Worm (Caenorhabditis elegans) whole organism, L1 larva: ENCODE results near the gene asp-13.

Experiments used
- C04F5.9 ChIP-seq: sonication (generic microtip); optimal IDR thresholded peaks from 2 replicates; lab custom pipeline; 2016; ENCODE audit warnings: missing genetic modification characterization, missing compliant biosample characterization
- Y116A8C.19 ChIP-seq: sonication (generic microtip); optimal IDR thresholded peaks from 2 replicates; lab custom pipeline; 2016; ENCODE audit warnings: missing compliant biosample characterization, missing genetic modification characterization, borderline replicate concordance
- ama-1 ChIP-seq: fragments of 150-350 bp; optimal IDR thresholded peaks from 2 replicates; lab custom pipeline; 2014
- blmp-1 ChIP-seq: fragments of 150-350 bp; optimal IDR thresholded peaks from 2 replicates; lab custom pipeline; 2014; ENCODE audit warnings: missing biosample characterization, missing genetic modification characterization
- ceh-63 ChIP-seq: fragments of 200-800 bp; sonication (Bioruptor generic); optimal IDR thresholded peaks from 2 replicates; lab custom pipeline; 2018; ENCODE audit warnings: mild to moderate bottlenecking, missing genetic modification characterization, missing compliant biosample characterization
- ceh-8 ChIP-seq: fragments of 200-800 bp; sonication (Bioruptor generic); optimal IDR thresholded peaks from 2 replicates; lab custom pipeline; 2018; ENCODE audit warnings: mild to moderate bottlenecking, missing genetic modification characterization, moderate library complexity, missing compliant biosample characterization
- ceh-88 ChIP-seq: fragments of 200-800 bp; sonication (Bioruptor generic); IDR thresholded peaks from 2 replicates; pipeline ENCODE4 v1.3.6; 2022; ENCODE audit warnings: missing genetic modification characterization, missing compliant biosample characterization
- ceh-90 ChIP-seq: sonication (generic microtip); optimal IDR thresholded peaks from 2 replicates; lab custom pipeline; 2016; ENCODE audit warnings: missing genetic modification characterization, missing compliant biosample characterization
- ces-1 ChIP-seq: fragments of 150-350 bp; optimal IDR thresholded peaks from 2 replicates; lab custom pipeline; 2014; ENCODE audit warnings: missing biosample characterization, missing genetic modification reagents, missing genetic modification characterization
- dpl-1 ChIP-seq, 3 experiments: fragments of 150-350 bp in 2 of 3; sonication (generic microtip) in 1 of 3; optimal IDR thresholded peaks; 2 replicates each; lab custom pipeline; 2014 to 2017; ENCODE audit warnings: missing biosample characterization in 3 of 3, missing genetic modification characterization in 3 of 3, missing genetic modification reagents in 3 of 3
- dsc-1 ChIP-seq: sonication (generic microtip); optimal IDR thresholded peaks from 2 replicates; lab custom pipeline; 2016; ENCODE audit warnings: mild to moderate bottlenecking, missing genetic modification characterization, missing compliant biosample characterization
- efl-1 ChIP-seq, 4 experiments: fragments of 150-350 bp; optimal IDR thresholded peaks in 3 of 4; peaks in 1 of 4; 1 replicate in 1 of 4; 2 replicates in 3 of 4; lab custom pipeline; 2014; ENCODE audit warnings: missing biosample characterization in 2 of 4, missing genetic modification characterization in 2 of 4, missing genetic modification reagents in 2 of 4
- egl-27 ChIP-seq, 2 experiments: fragments of 150-350 bp in 1 of 2; sonication (generic microtip); optimal IDR thresholded peaks; 3 replicates each; lab custom pipeline; 2017 to 2018; ENCODE audit warnings: missing biosample characterization in 2 of 2, missing genetic modification characterization in 2 of 2, missing genetic modification reagents in 2 of 2
- elt-2 ChIP-seq: sonication (generic microtip); optimal IDR thresholded peaks from 2 replicates; lab custom pipeline; 2016; ENCODE audit warnings: missing genetic modification characterization, mild to moderate bottlenecking, inconsistent platforms, missing compliant biosample characterization, missing genetic modification reagents
- ets-5 ChIP-seq: fragments of 200-800 bp; sonication (Bioruptor generic); IDR thresholded peaks from 2 replicates; pipeline ENCODE4 v1.3.6; 2022; ENCODE audit warnings: missing genetic modification characterization, missing compliant biosample characterization
- fkh-4 ChIP-seq: sonication (generic microtip); optimal IDR thresholded peaks from 2 replicates; lab custom pipeline; 2016; ENCODE audit warnings: missing compliant biosample characterization, missing genetic modification characterization, borderline replicate concordance
- grh-1 ChIP-seq: fragments of 200-800 bp; sonication (Bioruptor generic); IDR thresholded peaks from 2 replicates; pipeline ENCODE4 v1.3.6; 2022; ENCODE audit warnings: missing genetic modification reagents, missing genetic modification characterization, missing compliant biosample characterization
- hpl-2 ChIP-seq: fragments of 150-350 bp; optimal IDR thresholded peaks from 2 replicates; lab custom pipeline; 2014; ENCODE audit warnings: missing biosample characterization, missing genetic modification reagents, missing genetic modification characterization
- irx-1 ChIP-seq: sonication (generic microtip); optimal IDR thresholded peaks from 2 replicates; lab custom pipeline; 2016; ENCODE audit warnings: missing genetic modification characterization, missing compliant biosample characterization
- isw-1 ChIP-seq: fragments of 200-800 bp; sonication (Bioruptor generic); IDR thresholded peaks from 2 replicates; pipeline ENCODE4 v1.3.6; 2022; ENCODE audit warnings: missing genetic modification characterization, missing compliant biosample characterization
- jun-1 ChIP-seq: fragments of 150-350 bp; optimal IDR thresholded peaks from 2 replicates; lab custom pipeline; 2014; ENCODE audit warnings: missing biosample characterization, missing genetic modification reagents, missing genetic modification characterization
- lin-13 ChIP-seq: fragments of 150-350 bp; optimal IDR thresholded peaks from 2 replicates; lab custom pipeline; 2014; ENCODE audit warnings: missing biosample characterization, missing genetic modification reagents, missing genetic modification characterization
- lin-14 ChIP-seq: fragments of 200-800 bp; sonication (Bioruptor generic); optimal IDR thresholded peaks from 2 replicates; lab custom pipeline; 2018; ENCODE audit warnings: mild to moderate bottlenecking, missing genetic modification characterization, moderate library complexity, missing compliant biosample characterization
- lin-35 ChIP-seq, 2 experiments: fragments of 150-350 bp; optimal IDR thresholded peaks; 2 replicates each; lab custom pipeline; 2014; ENCODE audit warnings: missing biosample characterization in 2 of 2, missing genetic modification characterization in 2 of 2, missing genetic modification reagents in 2 of 2
- lin-39 ChIP-seq: fragments of 150-350 bp; optimal IDR thresholded peaks from 2 replicates; lab custom pipeline; 2014; ENCODE audit warnings: missing biosample characterization, missing genetic modification reagents, missing genetic modification characterization
- mab-9 ChIP-seq: fragments of 200-800 bp; sonication (Bioruptor generic); IDR thresholded peaks from 2 replicates; pipeline ENCODE4 v1.3.6; 2022; ENCODE audit warnings: missing genetic modification reagents, missing genetic modification characterization, missing compliant biosample characterization
- nhr-11 ChIP-seq: fragments of 150-350 bp; optimal IDR thresholded peaks from 2 replicates; lab custom pipeline; 2014; ENCODE audit warnings: missing biosample characterization, missing genetic modification characterization
- nhr-19 ChIP-seq: fragments of 200-800 bp; sonication (Bioruptor generic); conservative IDR thresholded peaks from 2 replicates; pipeline ENCODE4 v1.3.6; 2022; ENCODE audit warnings: missing genetic modification characterization, missing compliant biosample characterization
- nhr-20 ChIP-seq: sonication (generic microtip); optimal IDR thresholded peaks from 2 replicates; lab custom pipeline; 2016; ENCODE audit warnings: mild to moderate bottlenecking, missing genetic modification characterization, missing compliant biosample characterization
- nhr-237 ChIP-seq: fragments of 150-350 bp; optimal IDR thresholded peaks from 2 replicates; lab custom pipeline; 2014; ENCODE audit warnings: missing biosample characterization, missing genetic modification characterization
- nhr-77 ChIP-seq: fragments of 150-350 bp; optimal IDR thresholded peaks from 2 replicates; lab custom pipeline; 2014; ENCODE audit warnings: missing biosample characterization, missing genetic modification characterization
- pqm-1 ChIP-seq: sonication (generic microtip); optimal IDR thresholded peaks from 3 replicates; lab custom pipeline; 2017; ENCODE audit warnings: missing biosample characterization, missing genetic modification characterization
- rnt-1 ChIP-seq: sonication (generic microtip); optimal IDR thresholded peaks from 2 replicates; lab custom pipeline; 2016; ENCODE audit warnings: mild to moderate bottlenecking, missing genetic modification characterization, moderate library complexity, missing compliant biosample characterization
- skn-1 ChIP-seq: fragments of 150-350 bp; optimal IDR thresholded peaks from 2 replicates; lab custom pipeline; 2014; ENCODE audit warnings: missing biosample characterization, missing genetic modification characterization
- snpc-4 ChIP-seq: fragments of 150-350 bp; optimal IDR thresholded peaks from 2 replicates; lab custom pipeline; 2014; ENCODE audit warnings: missing biosample characterization, missing genetic modification characterization
- sptf-1 ChIP-seq: fragments of 150-350 bp; optimal IDR thresholded peaks from 2 replicates; lab custom pipeline; 2014; ENCODE audit warnings: missing biosample characterization, missing genetic modification characterization
- sup-37 ChIP-seq: fragments of 200-800 bp; sonication (Bioruptor generic); optimal IDR thresholded peaks from 2 replicates; lab custom pipeline; 2018; ENCODE audit warnings: mild to moderate bottlenecking, missing genetic modification characterization, missing compliant biosample characterization
- swsn-7 ChIP-seq: sonication (generic microtip); optimal IDR thresholded peaks from 2 replicates; lab custom pipeline; 2016; ENCODE audit warnings: missing genetic modification characterization, missing compliant biosample characterization
- tbx-2 ChIP-seq: sonication (generic microtip); optimal IDR thresholded peaks from 2 replicates; lab custom pipeline; 2016; ENCODE audit warnings: missing genetic modification characterization, missing compliant biosample characterization
- tlp-1 ChIP-seq: fragments of 150-350 bp; optimal IDR thresholded peaks from 2 replicates; lab custom pipeline; 2014; ENCODE audit warnings: missing biosample characterization, missing genetic modification characterization
- unc-130 ChIP-seq: fragments of 150-350 bp; optimal IDR thresholded peaks from 2 replicates; lab custom pipeline; 2017; ENCODE audit warnings: missing biosample characterization, missing genetic modification characterization, inconsistent platforms
- unc-30 ChIP-seq: sonication (generic microtip); optimal IDR thresholded peaks from 2 replicates; lab custom pipeline; 2017; ENCODE audit warnings: missing biosample characterization, missing genetic modification characterization
- unc-86 ChIP-seq: sonication (generic microtip); optimal IDR thresholded peaks from 2 replicates; lab custom pipeline; 2016; ENCODE audit warnings: missing genetic modification characterization, missing compliant biosample characterization
- unc-98 ChIP-seq: fragments of 200-800 bp; sonication (Bioruptor generic); IDR thresholded peaks from 2 replicates; pipeline ENCODE4 v1.3.6; 2022; ENCODE audit warnings: missing genetic modification characterization, missing compliant biosample characterization
- xbp-1 ChIP-seq: sonication (generic microtip); optimal IDR thresholded peaks from 2 replicates; lab custom pipeline; 2016; ENCODE audit warnings: missing genetic modification characterization, missing compliant biosample characterization

Gene asp-13

DNA sequence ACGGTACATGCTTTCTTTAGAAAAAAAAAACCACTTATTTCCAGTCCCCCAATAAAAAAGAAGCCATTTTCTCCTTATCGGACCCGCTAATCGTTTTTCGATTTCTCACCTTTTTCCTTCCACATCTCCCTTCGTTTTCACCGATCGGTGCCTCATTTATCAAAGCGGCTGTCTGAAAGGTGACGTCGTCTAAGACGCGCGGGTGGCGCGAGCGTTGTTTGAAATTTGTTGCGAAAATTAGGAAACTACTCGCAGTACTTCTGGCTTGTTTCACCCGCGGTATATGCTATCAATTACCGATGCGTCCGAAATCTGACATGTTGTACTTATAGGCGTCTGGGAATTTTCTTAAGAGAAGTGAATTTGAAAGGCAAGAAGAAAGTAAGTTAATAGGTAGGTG lies 9.2 kb upstream of the asp-13 start (continued):
- TF ChIP-seq C04F5.9 (tag; lab: Kevin White, UChicago) (no peak), egl-27 (tag; optimal IDR thresholded peaks at IDR 0.05; lab: Kevin White, UChicago) (no peak), rnt-1 (peak; percentile 38), unc-130 (tag; lab: Kevin White, UChicago) (no peak), Y116A8C.19 (tag; lab: Kevin White, UChicago) (no peak), pqm-1 (tag; lab: Kevin White, UChicago) (no peak), isw-1 (GFP tag; lab: Robert Waterston, UW) (no peak), ceh-88 (no peak), lin-35 (GFP tag; optimal IDR thresholded peaks at IDR 0.05; lab: Kevin White, UChicago) (no peak), grh-1 (GFP tag; lab: Robert Waterston, UW) (0 out of 2 replicates have a peak, but pooled peaks have one; percentile 6), ceh-8 (GFP tag; lab: Kevin White, UChicago) (no peak), skn-1 (tag; lab: Kevin White, UChicago) (no peak), ces-1 (no peak), ceh-63 (GFP tag; lab: Kevin White, UChicago) (no peak), dsc-1 (no peak), xbp-1 (tag; lab: Kevin White, UChicago) (peak; percentile 54), ceh-90 (tag; lab: Kevin White, UChicago) (no peak), unc-30 (tag; lab: Kevin White, UChicago) (no peak), blmp-1 (tag; lab: Kevin White, UChicago) (peak; percentile 82), dpl-1 (GFP tag; optimal IDR thresholded peaks at IDR 0.05; lab: Kevin White, UChicago) (no peak), nhr-237 (tag; lab: Kevin White, UChicago) (no peak), swsn-7 (tag; lab: Kevin White, UChicago) (no peak), nhr-19 (GFP tag; lab: Robert Waterston, UW) (no peak), snpc-4 (tag; lab: Kevin White, UChicago) (no peak), fkh-4 (tag; lab: Kevin White, UChicago) (no peak), tbx-2 (tag; lab: Kevin White, UChicago) (no peak), unc-86 (tag; lab: Kevin White, UChicago) (no peak), irx-1 (tag; lab: Kevin White, UChicago) (peak; percentile 23), hpl-2 (no peak), mab-9 (no peak)

DNA sequence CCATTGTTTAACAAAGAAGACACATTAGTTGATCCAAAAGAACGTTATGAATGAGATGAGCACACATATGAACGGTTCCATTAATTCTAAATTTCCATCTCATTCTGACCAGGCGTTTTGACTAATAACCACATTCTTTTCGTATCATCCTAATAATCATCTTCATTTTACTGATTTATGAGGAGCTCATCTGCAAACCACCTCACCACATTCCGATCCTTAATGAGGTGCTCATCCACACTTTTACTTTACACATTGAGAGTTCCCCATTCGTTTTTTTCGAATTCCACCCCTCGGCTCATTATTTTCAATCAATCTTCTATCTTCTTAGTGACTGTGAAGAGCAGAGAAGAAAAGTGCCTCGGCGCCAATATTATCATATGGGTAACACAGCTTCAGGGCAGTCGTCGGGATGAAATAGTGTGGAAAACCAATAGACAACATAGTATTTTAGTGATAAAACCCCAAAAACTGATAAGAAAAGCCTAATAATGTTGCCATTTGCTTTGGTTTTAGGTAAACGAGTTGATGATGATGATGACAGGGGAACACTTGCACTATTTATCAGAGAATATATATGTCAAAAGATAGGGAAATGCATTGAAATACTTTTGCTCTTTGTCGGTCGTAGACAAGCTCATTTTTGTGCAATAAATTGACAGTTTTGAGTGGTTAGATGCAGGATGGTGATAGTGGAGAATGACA lies 8.2 kb upstream of the asp-13 start:
- TF ChIP-seq nhr-20 (peak; percentile 17), tlp-1 (tag; lab: Kevin White, UChicago) (peak; percentile 71), lin-14 (GFP tag; lab: Kevin White, UChicago) (peak; percentile 41), elt-2 (tag; lab: Kevin White, UChicago) (peak; percentile 98), lin-35 (GFP tag; optimal IDR thresholded peaks at IDR 0.05; lab: Kevin White, UChicago) (peak in 1 of 2 experiments; percentile 32), nhr-11 (tag; lab: Kevin White, UChicago) (no peak), ceh-90 (tag; lab: Kevin White, UChicago) (no peak), efl-1 (optimal IDR thresholded peaks at IDR 0.05; lab: Kevin White, UChicago) (no peak), efl-1 (GFP tag; optimal IDR thresholded peaks at IDR 0.05 in 1 of 2; lab: Kevin White, UChicago) (peak in 1 of 2 experiments; percentile 72), jun-1 (tag; lab: Kevin White, UChicago) (peak; percentile 58)
- TF ChIP-seq, all 84 proteins: peak for 7

DNA sequence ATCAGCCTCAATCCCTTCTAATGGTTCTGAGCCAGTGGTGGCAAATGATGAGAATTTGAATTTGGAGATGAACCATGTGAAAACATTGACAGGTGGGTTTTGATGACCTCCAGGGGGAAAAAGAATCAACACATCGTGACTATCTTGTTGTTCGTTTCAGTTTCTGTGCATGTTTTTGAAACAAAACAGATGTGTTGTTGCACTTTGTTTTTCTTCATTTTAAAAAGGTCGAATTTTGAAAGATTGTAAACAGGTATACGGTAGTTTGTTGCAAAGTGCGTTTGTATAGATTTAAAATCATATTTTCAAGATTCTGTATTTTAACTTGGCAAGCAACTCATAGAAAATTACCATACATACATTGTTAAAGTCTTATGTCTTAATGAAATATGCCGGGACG lies 7.4 kb upstream of the asp-13 start:
- no peak for TF ChIP-seq lin-13 (GFP tag; lab: Kevin White, UChicago)
- no peak for TF ChIP-seq unc-98 (GFP tag; lab: Robert Waterston, UW)
- TF ChIP-seq ceh-8 (GFP tag; lab: Kevin White, UChicago), result no peak
- no peak for TF ChIP-seq lin-39 (tag; lab: Kevin White, UChicago)
- TF ChIP-seq lin-35 (GFP tag; optimal IDR thresholded peaks at IDR 0.05; lab: Kevin White, UChicago), result no peak
- no peak for TF ChIP-seq ama-1 (lab: Kevin White, UChicago)
- TF ChIP-seq snpc-4 (tag; lab: Kevin White, UChicago), result no peak
- TF ChIP-seq sup-37 (GFP tag; lab: Kevin White, UChicago), result no peak
- no peak for TF ChIP-seq hpl-2
- TF ChIP-seq nhr-77 (tag; lab: Kevin White, UChicago), result no peak
- TF ChIP-seq ets-5 (GFP tag; lab: Robert Waterston, UW), result no peak
- no peak for TF ChIP-seq ceh-90 (tag; lab: Kevin White, UChicago)
- TF ChIP-seq sptf-1 (tag; lab: Kevin White, UChicago), result no peak
- TF ChIP-seq, all 84 proteins: peak for 0
